Fruit fly (Drosophila melanogaster) whole organism, larva: Measurements from ENCODE around the gene CG5391.
"Not testable (repeated sequence)": the region's sequence is repeated elsewhere in the genome, so short reads cannot be mapped to it uniquely, and the experiment has no call there.

Experiments
- noc ChIP-seq: fragments of 200-800 bp; sonication (Bioruptor generic); optimal IDR thresholded peaks from 3 replicates; lab custom pipeline; 2019; ENCODE audit warnings: missing biosample characterization, mild to moderate bottlenecking, missing genetic modification characterization, moderate library complexity

CG5391 gene

dm6 chr3R:22351396-22351795 lies 17.4 kb upstream of the CG5391 start, which contains the start of gene rdhB:
TSS of gene rdhB (plus strand) at chr3R:22351696.
- no peak for TF ChIP-seq noc

dm6 chr3R:22342708-22343107 lies 8.8 kb upstream of the CG5391 start:
- TF ChIP-seq noc: no peak

dm6 chr3R:22342151-22342550 lies 8.2 kb upstream of the CG5391 start, which contains the start of gene CG5386:
TSS of gene CG5386 (minus strand) at chr3R:22342251.
- TF ChIP-seq noc: no peak

dm6 chr3R:22341652-22342051 lies 7.7 kb upstream of the CG5391 start:
- no peak for TF ChIP-seq noc

dm6 chr3R:22340207-22340606 lies 6.3 kb upstream of the CG5391 start, which contains the start of gene CG5388:
TSS of gene CG5388 (minus strand) at chr3R:22340307.
- TF ChIP-seq noc: no peak

- no peak for TF ChIP-seq noc
Observed at dm6 chr3R:22339510-22339909, 5.6 kb upstream of the CG5391 start.

- TF ChIP-seq noc: no peak
Observed at dm6 chr3R:22331691-22332090, 2.3 kb downstream of the CG5391 start, which contains the start of gene CG13862. TSS of gene CG13862 (plus strand) at chr3R:22331991.

- TF ChIP-seq noc: no peak
Observed at dm6 chr3R:22330512-22331119, 3.3 kb downstream of the CG5391 start, which contains the start of gene CG33721. TSS of gene CG33721 (plus strand) at chr3R:22331069.

- TF ChIP-seq noc: no peak
Observed at dm6 chr3R:22328665-22329350, 5.1 kb downstream of the CG5391 start, which contains the start of gene CG7080. TSS of gene CG7080 (plus strand) at chr3R:22329300.

- no peak for TF ChIP-seq noc
Observed at dm6 chr3R:22324736-22325135, 9.2 kb downstream of the CG5391 start.

- TF ChIP-seq noc: no peak
Observed at dm6 chr3R:22323994-22324393, 10.0 kb downstream of the CG5391 start, which contains the start of gene CG34377. TSS of gene CG34377 (minus strand) at chr3R:22324094.

- TF ChIP-seq noc: no peak
Observed at dm6 chr3R:22300064-22300463, 33.9 kb downstream of the CG5391 start.

dm6 chr3R:22298505-22298904 lies 35.4 kb downstream of the CG5391 start, which contains the start of gene CG7084:
TSS of gene CG7084 (plus strand) at chr3R:22298805.
- not testable (repeated sequence) for TF ChIP-seq noc

- no peak for TF ChIP-seq noc
Observed at dm6 chr3R:22288305-22288704, 45.6 kb downstream of the CG5391 start.

dm6 chr3R:22287470-22287869 lies 46.5 kb downstream of the CG5391 start:
- no peak for TF ChIP-seq noc
